Worm (Caenorhabditis elegans): ENCODE results near the gene rgs-6.
A peak's percentile ranks its signal among the peaks of the same experiment; 100 is the strongest.

Gene rgs-6

DNA sequence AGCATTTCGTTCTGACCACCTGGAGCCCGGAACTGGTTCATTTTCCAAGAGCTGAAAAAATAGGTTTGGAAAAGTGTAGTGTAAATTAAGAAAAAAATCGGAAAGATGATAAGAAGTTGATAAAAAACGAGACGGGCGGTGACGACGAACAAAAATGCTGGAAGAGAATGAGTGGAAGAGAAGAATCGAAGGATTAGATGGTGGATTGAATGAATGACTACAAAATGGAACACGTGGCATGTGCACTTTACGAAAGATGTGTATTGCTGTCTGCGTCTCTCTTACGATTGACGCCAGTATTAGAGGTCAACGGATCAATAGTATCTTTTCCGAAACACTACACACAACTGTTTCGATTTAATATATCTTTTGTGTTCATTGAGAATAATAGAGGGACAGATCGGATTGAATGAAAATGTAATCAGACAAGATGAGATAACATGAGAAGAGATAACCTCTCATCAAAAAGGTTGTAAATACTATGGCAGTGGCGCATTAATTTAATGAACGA lies 47.1 kb upstream of the rgs-6 start, which contains the start of gene sft-4 (continued):
- TF ChIP-seq nhr-20 (tag; optimal IDR thresholded peaks at IDR 0.05) (peak; percentile 48), sup-37 (GFP tag; optimal IDR thresholded peaks at IDR 0.05) (no peak), efl-1 (optimal IDR thresholded peaks at IDR 0.05) (peak; percentile 0 to 11), efl-1 (GFP tag; optimal IDR thresholded peaks at IDR 0.05 in 1 of 2) (no peak), efl-3 (GFP tag; optimal IDR thresholded peaks at IDR 0.05) (no peak), pax-3 (tag; optimal IDR thresholded peaks at IDR 0.05) (no peak), grh-1 (GFP tag; IDR thresholded peaks at IDR 0.05) (no peak), nhr-47 (tag; optimal IDR thresholded peaks at IDR 0.05) (peak; percentile 17), lsy-2 (tag; optimal IDR thresholded peaks at IDR 0.05) (peak; percentile 39 to 40)

DNA sequence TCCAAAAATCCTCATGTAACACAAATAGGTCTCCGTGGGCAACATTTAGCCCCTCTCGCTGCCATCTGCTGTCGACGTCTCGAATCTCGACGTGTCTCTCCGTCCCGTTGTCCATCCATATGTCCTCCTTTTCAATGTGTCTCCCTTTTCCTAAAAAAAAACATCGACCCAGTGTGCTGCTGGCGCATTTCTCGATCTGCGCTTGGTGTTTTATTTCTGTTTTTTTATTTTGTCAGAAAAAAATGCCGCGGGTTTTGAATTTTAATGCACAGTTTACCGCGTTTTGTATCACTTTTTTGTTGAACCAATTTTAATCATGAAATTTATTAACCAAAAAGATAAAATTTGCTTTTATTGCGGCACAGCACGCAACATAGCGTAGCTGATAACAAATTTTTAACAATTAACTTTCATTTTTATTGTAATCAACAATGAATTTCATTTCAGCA lies 42.2 kb upstream of the rgs-6 start:
- TF ChIP-seq nhr-71 (tag; optimal IDR thresholded peaks at IDR 0.05) (peak; percentile 78), ets-5 (GFP tag; IDR thresholded peaks at IDR 0.05) (no peak), snpc-4 (tag; optimal IDR thresholded peaks at IDR 0.05) (peak; percentile 5), nhr-12 (tag; optimal IDR thresholded peaks at IDR 0.05) (no peak), mef-2 (tag; optimal IDR thresholded peaks at IDR 0.05) (peak; percentile 28), unc-62 (GFP tag; optimal IDR thresholded peaks at IDR 0.05) (no peak), snu-23 (GFP tag; optimal IDR thresholded peaks at IDR 0.05) (peak; percentile 74), ceh-8 (GFP tag; optimal IDR thresholded peaks at IDR 0.05) (peak; percentile 39), blmp-1 (tag; optimal IDR thresholded peaks at IDR 0.05) (peak; percentile 81), lin-39 (tag; optimal IDR thresholded peaks at IDR 0.05) (peak; percentile 48), nhr-85 (tag) (peak; percentile 78), nhr-237 (tag; optimal IDR thresholded peaks at IDR 0.05) (no peak), isw-1 (GFP tag; IDR thresholded peaks at IDR 0.05) (0 out of 2 replicates have a peak, but pooled peaks have one; percentile 23), unc-86 (tag; optimal IDR thresholded peaks at IDR 0.05) (peak; percentile 49), dsc-1 (tag; optimal IDR thresholded peaks at IDR 0.05) (peak; percentile 75), tlp-1 (tag; optimal IDR thresholded peaks at IDR 0.05) (no peak), ama-1 (optimal IDR thresholded peaks at IDR 0.05) (no peak), ceh-88 (GFP tag; IDR thresholded peaks at IDR 0.05) (no peak), tbx-2 (tag; optimal IDR thresholded peaks at IDR 0.05) (peak; percentile 63), swsn-7 (tag; optimal IDR thresholded peaks at IDR 0.05) (peak; percentile 59), ztf-4 (tag; optimal IDR thresholded peaks at IDR 0.05) (peak; percentile 4), unc-130 (tag; optimal IDR thresholded peaks at IDR 0.05) (no peak), rnt-1 (tag; optimal IDR thresholded peaks at IDR 0.05) (peak; percentile 74), hpl-2 (GFP tag; optimal IDR thresholded peaks at IDR 0.05) (no peak), pag-3 (tag; optimal IDR thresholded peaks at IDR 0.05; ENCODE audit: borderline replicate concordance, insufficient read depth) (no peak), nhr-28 (tag; optimal IDR thresholded peaks at IDR 0.05) (no peak), elt-3 (tag; optimal IDR thresholded peaks at IDR 0.05) (peak in 1 of 6 experiments; percentile 25), nhr-90 (tag; optimal IDR thresholded peaks at IDR 0.05; ENCODE audit: poor library complexity) (no peak), sox-4 (tag; optimal IDR thresholded peaks at IDR 0.05) (no peak), alr-1 (tag; optimal IDR thresholded peaks at IDR 0.05; ENCODE audit: borderline replicate concordance) (no peak), xbp-1 (tag; optimal IDR thresholded peaks at IDR 0.05) (peak; percentile 79), Y116A8C.19 (tag; optimal IDR thresholded peaks at IDR 0.05; ENCODE audit: borderline replicate concordance) (no peak), C16A3.4 (tag; optimal IDR thresholded peaks at IDR 0.05) (peak; percentile 60), aly-2 (tag; optimal IDR thresholded peaks at IDR 0.05) (no peak), mdl-1 (tag; optimal IDR thresholded peaks at IDR 0.05) (peak in 1 of 2 experiments; percentile 53), fkh-4 (tag; optimal IDR thresholded peaks at IDR 0.05; ENCODE audit: borderline replicate concordance) (no peak), irx-1 (tag; optimal IDR thresholded peaks at IDR 0.05) (peak; percentile 25), grh-1 (GFP tag; IDR thresholded peaks at IDR 0.05) (no peak), sup-37 (GFP tag; optimal IDR thresholded peaks at IDR 0.05) (no peak), hlh-17 (GFP tag; optimal IDR thresholded peaks at IDR 0.05; ENCODE audit: borderline replicate concordance) (no peak), elt-2 (tag; optimal IDR thresholded peaks at IDR 0.05) (peak; percentile 30), egl-27 (tag; optimal IDR thresholded peaks at IDR 0.05) (no peak), lin-35 (GFP tag; optimal IDR thresholded peaks at IDR 0.05) (peak; percentile 38 to 73), zag-1 (tag; optimal IDR thresholded peaks at IDR 0.05) (no peak)
